Fruit fly (Drosophila melanogaster) whole organism, embryonic: ENCODE measurements around the gene Mccc1.
A peak's percentile ranks its signal among the peaks of the same experiment; 100 is the strongest.

Experiments
- B-H1 ChIP-seq: fragments of 200-800 bp; sonication (Bioruptor generic); IDR thresholded peaks from 3 replicates; pipeline ENCODE4 v1.3.6; 2022; ENCODE audit warnings: missing biosample characterization, missing genetic modification characterization
- Bgb ChIP-seq: fragments of 200-800 bp; sonication (Bioruptor generic); IDR thresholded peaks from 2 replicates; pipeline ENCODE4 v1.3.6; 2022; ENCODE audit warnings: missing biosample characterization, missing genetic modification characterization; ENCODE audit not compliant: partially characterized antibody
- CG10267 ChIP-seq: fragments of 200-800 bp; sonication (Bioruptor generic); optimal IDR thresholded peaks from 2 replicates; lab custom pipeline; 2018; ENCODE audit warnings: missing biosample characterization, mild to moderate bottlenecking, missing genetic modification characterization, moderate library complexity
- CG10274 ChIP-seq: fragments of 200-800 bp; sonication (Bioruptor generic); optimal IDR thresholded peaks from 3 replicates; lab custom pipeline; 2017; ENCODE audit warnings: missing biosample characterization, mild to moderate bottlenecking, missing genetic modification characterization
- CG11456 ChIP-seq: fragments of 200-800 bp; sonication (Bioruptor generic); IDR thresholded peaks from 3 replicates; pipeline ENCODE4 v1.3.6; 2022; ENCODE audit warnings: missing biosample characterization, missing genetic modification characterization
- CG12219 ChIP-seq: fragments of 200-800 bp; sonication (Bioruptor generic); optimal IDR thresholded peaks from 3 replicates; lab custom pipeline; 2018; ENCODE audit warnings: missing biosample characterization, mild to moderate bottlenecking, missing genetic modification characterization
- CG13624 ChIP-seq: fragments of 200-800 bp; sonication (Bioruptor generic); optimal IDR thresholded peaks from 2 replicates; lab custom pipeline; 2016; ENCODE audit warnings: missing biosample characterization, missing genetic modification characterization
- CG15601 ChIP-seq: fragments of 200-800 bp; sonication (Bioruptor generic); optimal IDR thresholded peaks from 3 replicates; lab custom pipeline; 2019; ENCODE audit warnings: missing biosample characterization, mild to moderate bottlenecking, missing genetic modification characterization, moderate library complexity
- CG17912 ChIP-seq: fragments of 200-800 bp; sonication (Bioruptor generic); optimal IDR thresholded peaks from 2 replicates; lab custom pipeline; 2018; ENCODE audit warnings: missing biosample characterization, mild to moderate bottlenecking, missing genetic modification characterization
- CG2129 ChIP-seq: fragments of 200-800 bp; sonication (Bioruptor generic); IDR thresholded peaks from 2 replicates; pipeline ENCODE4 v1.3.6; 2022; ENCODE audit warnings: missing biosample characterization, missing genetic modification characterization; ENCODE audit not compliant: partially characterized antibody
- CG3065 ChIP-seq: fragments of 200-800 bp; sonication (Bioruptor generic); optimal IDR thresholded peaks from 2 replicates; lab custom pipeline; 2016; ENCODE audit warnings: missing biosample characterization, missing genetic modification characterization
- CG32532 ChIP-seq: fragments of 200-800 bp; sonication (Bioruptor generic); IDR thresholded peaks from 2 replicates; pipeline ENCODE4 v1.3.6; 2022; ENCODE audit warnings: missing biosample characterization, missing genetic modification characterization
- CG3838 ChIP-seq: fragments of 200-800 bp; sonication (Bioruptor generic); optimal IDR thresholded peaks from 3 replicates; lab custom pipeline; 2016; ENCODE audit warnings: missing biosample characterization, missing genetic modification characterization
- CG4730 ChIP-seq: fragments of 200-800 bp; sonication (Bioruptor generic); IDR thresholded peaks from 2 replicates; pipeline ENCODE4 v1.3.6; 2022; ENCODE audit warnings: missing biosample characterization, missing genetic modification characterization
- CG7786 ChIP-seq: fragments of 200-800 bp; sonication (Bioruptor generic); optimal IDR thresholded peaks from 2 replicates; lab custom pipeline; 2016; ENCODE audit warnings: missing biosample characterization, missing genetic modification characterization
- CG8281 ChIP-seq: fragments of 200-800 bp; sonication (Bioruptor generic); optimal IDR thresholded peaks from 2 replicates; lab custom pipeline; 2018; ENCODE audit warnings: missing biosample characterization, mild to moderate bottlenecking, missing genetic modification characterization, moderate library complexity
- CG8388 ChIP-seq: fragments of 200-800 bp; sonication (Bioruptor generic); optimal IDR thresholded peaks from 2 replicates; lab custom pipeline; 2019; ENCODE audit warnings: missing biosample characterization, mild to moderate bottlenecking, missing genetic modification characterization, moderate library complexity
- CTCF ChIP-seq: fragments of 200-800 bp; sonication (Bioruptor generic); optimal IDR thresholded peaks from 2 replicates; lab custom pipeline; 2017; ENCODE audit warnings: missing biosample characterization, mild to moderate bottlenecking, missing genetic modification characterization, moderate library complexity
- CrebB ChIP-seq: fragments of 200-800 bp; sonication (Bioruptor generic); optimal IDR thresholded peaks from 3 replicates; lab custom pipeline; 2018; ENCODE audit warnings: missing biosample characterization, mild to moderate bottlenecking, missing genetic modification characterization
- D19A ChIP-seq: fragments of 200-800 bp; optimal IDR thresholded peaks from 3 replicates; lab custom pipeline; 2019; ENCODE audit warnings: missing biosample characterization, mild to moderate bottlenecking, missing genetic modification characterization, moderate library complexity
- Dfd ChIP-seq, 2 experiments: fragments of >200 bp; optimal IDR thresholded peaks; 2 replicates each; lab custom pipeline; 2017; ENCODE audit warnings: missing biosample characterization in 2 of 2, missing genetic modification characterization in 2 of 2
- ERR ChIP-seq: fragments of 200-800 bp; sonication (Bioruptor generic); optimal IDR thresholded peaks from 2 replicates; lab custom pipeline; 2016; ENCODE audit warnings: missing biosample characterization, missing genetic modification characterization
- H15 ChIP-seq: fragments of 200-800 bp; sonication (Bioruptor generic); IDR thresholded peaks from 3 replicates; pipeline ENCODE4 v1.3.6; 2022; ENCODE audit warnings: missing biosample characterization, missing genetic modification characterization
- HLH54F ChIP-seq: fragments of 200-800 bp; sonication (Bioruptor generic); optimal IDR thresholded peaks from 3 replicates; lab custom pipeline; 2016; ENCODE audit warnings: missing biosample characterization, missing genetic modification characterization
- MESR4 ChIP-seq: fragments of 200-800 bp; sonication (Bioruptor generic); optimal IDR thresholded peaks from 2 replicates; lab custom pipeline; 2018; ENCODE audit warnings: missing biosample characterization, mild to moderate bottlenecking, missing genetic modification characterization, moderate library complexity
- MTF-1 ChIP-seq: fragments of 200-800 bp; sonication (Bioruptor generic); optimal IDR thresholded peaks from 2 replicates; lab custom pipeline; 2018; ENCODE audit warnings: missing biosample characterization, mild to moderate bottlenecking, missing genetic modification characterization, borderline replicate concordance
- Med ChIP-seq: fragments of 200-800 bp; sonication (Bioruptor generic); peaks from one replicate; lab custom pipeline; 2016; ENCODE audit warnings: missing biosample characterization, missing genetic modification characterization, mild to moderate bottlenecking, inconsistent platforms, moderate library complexity
- Opbp ChIP-seq: fragments of 200-800 bp; sonication (Bioruptor generic); IDR thresholded peaks from 3 replicates; pipeline ENCODE4 v1.3.6; 2022; ENCODE audit warnings: missing biosample characterization, missing genetic modification characterization; ENCODE audit not compliant: partially characterized antibody
- Stat92E ChIP-seq, 3 experiments: fragments of >200 bp in 2 of 3; fragments of 200-800 bp in 1 of 3; sonication (Bioruptor generic) in 1 of 3; optimal IDR thresholded peaks; 2 replicates each; lab custom pipeline; 2017 to 2019; ENCODE audit warnings: missing biosample characterization in 3 of 3, missing genetic modification characterization in 3 of 3, mild to moderate bottlenecking in 1 of 3, moderate library complexity in 1 of 3
- ab ChIP-seq: fragments of 200-800 bp; sonication (Bioruptor generic); optimal IDR thresholded peaks from 2 replicates; lab custom pipeline; 2016; ENCODE audit warnings: missing biosample characterization, missing genetic modification characterization
- ac ChIP-seq: fragments of 200-800 bp; sonication (Bioruptor generic); optimal IDR thresholded peaks from 3 replicates; lab custom pipeline; 2017; ENCODE audit warnings: missing biosample characterization, mild to moderate bottlenecking, missing genetic modification characterization
- bsh ChIP-seq, 2 experiments: fragments of 200-800 bp; sonication (Bioruptor generic); optimal IDR thresholded peaks; 2 replicates each; lab custom pipeline; 2017 to 2018; ENCODE audit warnings: mild to moderate bottlenecking in 2 of 2, missing biosample characterization in 2 of 2, missing genetic modification characterization in 2 of 2, moderate library complexity in 1 of 2
- cad ChIP-seq: fragments of >200 bp; optimal IDR thresholded peaks from 2 replicates; lab custom pipeline; 2017; ENCODE audit warnings: missing biosample characterization, missing genetic modification characterization
- chn ChIP-seq: fragments of 200-800 bp; sonication (Bioruptor generic); optimal IDR thresholded peaks from 2 replicates; lab custom pipeline; 2016; ENCODE audit warnings: missing biosample characterization, missing genetic modification characterization
- crp ChIP-seq, 2 experiments: fragments of 200-800 bp; sonication (Bioruptor generic); optimal IDR thresholded peaks; 2 replicates in 1 of 2; 3 replicates in 1 of 2; lab custom pipeline; 2017; ENCODE audit warnings: missing biosample characterization in 2 of 2, missing genetic modification characterization in 2 of 2, mild to moderate bottlenecking in 1 of 2, moderate library complexity in 1 of 2
- dan ChIP-seq: fragments of 200-800 bp; sonication (Bioruptor generic); IDR thresholded peaks from 2 replicates; pipeline ENCODE4 v1.3.6; 2022; ENCODE audit warnings: missing biosample characterization, missing genetic modification characterization
- dimm ChIP-seq: fragments of 200-800 bp; sonication (Bioruptor generic); IDR thresholded peaks from 2 replicates; pipeline ENCODE4 v1.3.6; 2022; ENCODE audit warnings: missing biosample characterization, missing genetic modification characterization
- gsb ChIP-seq: fragments of 200-800 bp; sonication (Bioruptor generic); IDR thresholded peaks from 2 replicates; pipeline ENCODE4 v1.3.6; 2022; ENCODE audit warnings: missing biosample characterization, missing genetic modification characterization
- nom ChIP-seq: fragments of 200-800 bp; sonication (Bioruptor generic); optimal IDR thresholded peaks from 2 replicates; lab custom pipeline; 2017; ENCODE audit warnings: missing biosample characterization, missing genetic modification characterization, mild to moderate bottlenecking, moderate library complexity, missing genetic modification reagents
- pb ChIP-seq: fragments of 200-800 bp; sonication (Bioruptor generic); optimal IDR thresholded peaks from 3 replicates; lab custom pipeline; 2016; ENCODE audit warnings: missing biosample characterization, missing genetic modification characterization
- pum ChIP-seq: fragments of 200-800 bp; sonication (Bioruptor generic); optimal IDR thresholded peaks from 2 replicates; lab custom pipeline; 2016; ENCODE audit warnings: missing biosample characterization, missing genetic modification characterization
- sc ChIP-seq, 3 experiments: fragments of >200 bp in 2 of 3; fragments of 200-800 bp in 1 of 3; sonication (Bioruptor generic) in 1 of 3; optimal IDR thresholded peaks; 2 replicates in 2 of 3; 3 replicates in 1 of 3; lab custom pipeline; 2017; ENCODE audit warnings: mild to moderate bottlenecking in 1 of 3, missing biosample characterization in 1 of 3, missing genetic modification characterization in 1 of 3, missing genetic modification reagents in 1 of 3
- shn ChIP-seq: fragments of 200-800 bp; sonication (Bioruptor generic); optimal IDR thresholded peaks from 3 replicates; lab custom pipeline; 2016; ENCODE audit warnings: missing biosample characterization, missing genetic modification characterization
- sim ChIP-seq: fragments of 200-800 bp; sonication (Bioruptor generic); IDR thresholded peaks from 2 replicates; pipeline ENCODE4 v1.3.6; 2022; ENCODE audit warnings: missing biosample characterization, missing genetic modification characterization
- sisA ChIP-seq: fragments of 200-800 bp; sonication (Bioruptor generic); IDR thresholded peaks from 2 replicates; pipeline ENCODE4 v1.3.6; 2022; ENCODE audit warnings: missing biosample characterization, missing genetic modification characterization
- tna ChIP-seq: fragments of 200-800 bp; sonication (Bioruptor generic); IDR thresholded peaks from 2 replicates; pipeline ENCODE4 v1.3.6; 2022; ENCODE audit warnings: missing biosample characterization, missing genetic modification characterization; ENCODE audit not compliant: partially characterized antibody
- unc-4 ChIP-seq: fragments of 200-800 bp; sonication (Bioruptor generic); IDR thresholded peaks from 2 replicates; pipeline ENCODE4 v1.3.6; 2022; ENCODE audit warnings: missing biosample characterization, missing genetic modification characterization; ENCODE audit not compliant: partially characterized antibody
- usp ChIP-seq: fragments of >200 bp; optimal IDR thresholded peaks from 2 replicates; lab custom pipeline; 2017; ENCODE audit warnings: missing biosample characterization, missing genetic modification characterization
- zfh2 ChIP-seq: fragments of 200-800 bp; sonication (Bioruptor generic); optimal IDR thresholded peaks from 2 replicates; lab custom pipeline; 2016; ENCODE audit warnings: missing biosample characterization, missing genetic modification characterization

The Mccc1 gene

DNA sequence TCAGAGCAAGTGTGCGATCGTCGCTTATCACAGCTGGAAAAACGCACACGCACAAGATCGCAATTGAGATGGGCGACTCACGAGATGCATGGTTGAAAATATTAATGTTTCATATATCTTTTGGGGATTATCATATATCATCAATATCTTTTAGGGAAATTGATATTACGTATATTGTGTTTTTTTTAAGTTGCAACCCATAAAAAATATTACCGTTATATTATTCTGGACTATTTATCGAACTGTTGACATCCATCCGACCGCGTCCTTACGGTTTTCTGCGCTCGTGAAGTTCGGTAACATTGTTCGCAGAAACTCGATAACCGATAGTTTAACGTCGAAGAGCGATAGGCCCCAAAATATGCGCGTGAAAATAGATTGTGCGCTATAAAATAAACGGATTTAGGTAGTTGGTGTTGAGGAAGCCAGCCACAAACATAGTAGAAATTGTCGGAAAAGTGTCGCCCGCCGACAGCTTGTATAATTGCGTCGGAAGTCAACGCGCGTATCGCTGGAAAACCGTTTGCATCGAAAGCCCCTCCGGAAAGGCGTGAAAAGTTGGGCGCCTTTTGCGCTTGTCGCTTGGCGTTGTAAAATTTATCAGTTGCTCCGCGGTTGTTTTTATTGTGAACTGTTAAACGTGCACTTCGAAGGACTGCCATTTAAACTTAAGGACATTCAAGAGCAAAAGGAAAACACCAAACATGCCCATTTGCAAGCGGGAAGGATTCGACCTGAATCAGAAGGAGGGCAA, at the start of gene Mccc1, which contains the start of gene Acf (continued):
- TF ChIP-seq Opbp (GFP tag; lab: Robert Waterston, UW) (peak; percentile 62; the same call in 2 of the 3 replicates), CG8281 (tag; lab: Kevin White, UChicago) (no peak), CG7786 (no peak), ERR (GFP tag; lab: Kevin White, UChicago) (no peak), CTCF (no peak), cad (GFP tag; lab: Kevin White, UChicago) (no peak), sc (optimal IDR thresholded peaks at IDR 0.05; lab: Kevin White, UChicago) (no peak), sc (GFP tag; optimal IDR thresholded peaks at IDR 0.05; lab: Kevin White, UChicago) (no peak), chn (GFP tag; lab: Kevin White, UChicago) (no peak), CG13624 (GFP tag; lab: Kevin White, UChicago) (peak; percentile 10), CG3065 (GFP tag; lab: Kevin White, UChicago) (no peak), Stat92E (GFP tag; optimal IDR thresholded peaks at IDR 0.05; lab: Kevin White, UChicago) (no peak), sisA (GFP tag; lab: Robert Waterston, UW) (peak; percentile 20; the same call in 1 of the 2 replicates), CG3838 (GFP tag; lab: Kevin White, UChicago) (no peak), CrebB (tag; lab: Kevin White, UChicago) (no peak), shn (GFP tag; lab: Kevin White, UChicago) (no peak), CG2129 (GFP tag; lab: Robert Waterston, UW) (no peak; the same call in 1 of the 2 replicates), usp (no peak), HLH54F (GFP tag; lab: Kevin White, UChicago) (peak; percentile 31), CG10274 (no peak), CG4730 (GFP tag; lab: Robert Waterston, UW) (no peak), bsh (GFP tag; optimal IDR thresholded peaks at IDR 0.05; lab: Kevin White, UChicago) (no peak), H15 (no peak), tna (GFP tag; lab: Robert Waterston, UW) (no peak), pum (peak; percentile 37), B-H1 (GFP tag; lab: Robert Waterston, UW) (no peak), CG11456 (GFP tag; lab: Robert Waterston, UW) (no peak), crp (GFP tag; optimal IDR thresholded peaks at IDR 0.05; lab: Kevin White, UChicago) (peak in 1 of 2 experiments; percentile 56), CG12219 (GFP tag; lab: Kevin White, UChicago) (no peak), CG32532 (peak; percentile 51; the same call in 1 of the 2 replicates), MESR4 (GFP tag; lab: Kevin White, UChicago) (peak; percentile 0), CG15601 (no peak), ac (GFP tag; lab: Kevin White, UChicago) (no peak), D19A (tag; lab: Kevin White, UChicago) (no peak), CG17912 (GFP tag; lab: Kevin White, UChicago) (no peak), sim (GFP tag; lab: Robert Waterston, UW) (no peak), Med (GFP tag; lab: Kevin White, UChicago) (peak; percentile 86), gsb (GFP tag; lab: Robert Waterston, UW) (no peak), unc-4 (GFP tag; lab: Robert Waterston, UW) (peak; percentile 57; the same call in 1 of the 2 replicates), MTF-1 (no peak), zfh2 (GFP tag; lab: Kevin White, UChicago) (peak; percentile 61), ab (GFP tag; lab: Kevin White, UChicago) (no peak), nom (GFP tag; lab: Kevin White, UChicago) (no peak), Bgb (GFP tag; lab: Robert Waterston, UW) (peak; percentile 54; the same call in 1 of the 2 replicates), Dfd (GFP tag; optimal IDR thresholded peaks at IDR 0.05; lab: Kevin White, UChicago) (no peak), dimm (GFP tag; lab: Robert Waterston, UW) (no peak), pb (GFP tag; lab: Kevin White, UChicago) (no peak), dan (GFP tag; lab: Robert Waterston, UW) (no peak), CG8388 (no peak), CG10267 (tag; lab: Kevin White, UChicago) (peak; percentile 52)
